Worm (Caenorhabditis elegans): ENCODE measurements around the gene nlp-45.

ce11 chrX:2338210-2338609 is at the start of gene nlp-45:
- TF ChIP-seq ztf-4 (tag; optimal IDR thresholded peaks at IDR 0.05) (no peak), ztf-1 (GFP tag; conservative IDR thresholded peaks at IDR 0.05) (no peak), snpc-4 (tag; optimal IDR thresholded peaks at IDR 0.05) (no peak), lin-39 (tag; optimal IDR thresholded peaks at IDR 0.05) (no peak), nhr-6 (tag; optimal IDR thresholded peaks at IDR 0.05) (no peak), C34F6.9 (tag; optimal IDR thresholded peaks at IDR 0.05) (no peak), lin-13 (GFP tag; optimal IDR thresholded peaks at IDR 0.05) (no peak), ama-1 (optimal IDR thresholded peaks at IDR 0.05) (no peak)

Measured in whole organism, L2 larva.